Fruit fly (Drosophila melanogaster) whole organism: ENCODE data around the gene Rab9E.

ENCODE experiments used
- CG8478 ChIP-seq: fragments of >200 bp; optimal IDR thresholded peaks from 2 replicates; lab custom pipeline; 2018; ENCODE audit warnings: inconsistent platforms
- Dll ChIP-seq: fragments of >200 bp; optimal IDR thresholded peaks from 2 replicates; lab custom pipeline; 2017
- EcR ChIP-seq, 2 experiments: fragments of >200 bp; optimal IDR thresholded peaks; 2 replicates each; lab custom pipeline; 2017; ENCODE audit warnings: missing biosample characterization in 2 of 2, missing genetic modification characterization in 2 of 2, missing genetic modification reagents in 2 of 2
- pan ChIP-seq: fragments of >200 bp; optimal IDR thresholded peaks from 2 replicates; lab custom pipeline; 2017
- psq ChIP-seq: fragments of >200 bp; optimal IDR thresholded peaks from 2 replicates; lab custom pipeline; 2017
- usp ChIP-seq: fragments of >200 bp; optimal IDR thresholded peaks from 2 replicates; lab custom pipeline; 2017; ENCODE audit warnings: missing biosample characterization, missing genetic modification characterization, mixed read lengths

DNA sequence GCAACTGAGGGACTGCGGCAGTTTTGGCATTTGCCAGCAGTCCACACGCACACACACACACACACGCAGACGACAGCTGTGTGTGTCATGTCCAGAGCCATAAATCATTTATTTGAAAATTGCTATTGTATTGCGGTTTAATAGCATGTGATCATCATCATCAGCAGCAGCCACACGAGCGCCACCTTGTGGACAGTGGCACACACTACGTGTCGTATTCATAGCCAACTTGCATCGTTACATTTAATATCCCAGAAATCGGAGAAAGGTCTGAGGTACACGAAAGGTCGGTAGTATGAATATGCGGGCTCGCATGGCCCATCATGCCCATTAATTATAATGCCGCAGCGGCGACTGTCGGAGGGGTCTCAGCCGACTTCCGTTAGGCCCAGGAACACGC is 5.4 kb downstream of the Rab9E start:
- TF ChIP-seq psq (no peak), CG8478 (lab: Kevin White, UChicago) (no peak), EcR (GFP tag; optimal IDR thresholded peaks at IDR 0.05; lab: Kevin White, UChicago) (no peak), usp (no peak), Dll (lab: Kevin White, UChicago) (no peak), pan (no peak)
